Fruit fly (Drosophila melanogaster) whole organism, embryonic: Measurements from ENCODE around the gene Mipp2.

Experiments
- Adf1 ChIP-seq: fragments of 200-800 bp; sonication (Bioruptor generic); IDR thresholded peaks from 2 replicates; pipeline ENCODE4 v1.3.6; 2022; ENCODE audit warnings: missing biosample characterization, missing genetic modification characterization
- CG10543 ChIP-seq: fragments of 200-800 bp; sonication (Bioruptor generic); optimal IDR thresholded peaks from 3 replicates; lab custom pipeline; 2017; ENCODE audit warnings: missing biosample characterization, mild to moderate bottlenecking, missing genetic modification characterization, moderate library complexity
- CG10654 ChIP-seq: fragments of 200-800 bp; sonication (Bioruptor generic); optimal IDR thresholded peaks from 2 replicates; lab custom pipeline; 2016; ENCODE audit warnings: missing biosample characterization, missing genetic modification characterization
- CG11247 ChIP-seq: fragments of 200-800 bp; sonication (Bioruptor generic); IDR thresholded peaks from 2 replicates; pipeline ENCODE4 v1.3.6; 2022; ENCODE audit warnings: missing biosample characterization, missing genetic modification characterization
- CG12236 ChIP-seq: fragments of 200-800 bp; sonication (Bioruptor generic); optimal IDR thresholded peaks from 2 replicates; lab custom pipeline; 2016; ENCODE audit warnings: missing biosample characterization, missing genetic modification characterization
- CG13775 ChIP-seq: fragments of 200-800 bp; sonication (Bioruptor generic); optimal IDR thresholded peaks from 3 replicates; lab custom pipeline; 2017; ENCODE audit warnings: missing biosample characterization, mild to moderate bottlenecking, missing genetic modification characterization
- CG14667 ChIP-seq: fragments of 200-800 bp; sonication (Bioruptor generic); IDR thresholded peaks from 2 replicates; pipeline ENCODE4 v1.3.6; 2022; ENCODE audit warnings: missing biosample characterization, missing genetic modification characterization
- CG15601 ChIP-seq: fragments of 200-800 bp; sonication (Bioruptor generic); optimal IDR thresholded peaks from 3 replicates; lab custom pipeline; 2019; ENCODE audit warnings: missing biosample characterization, mild to moderate bottlenecking, missing genetic modification characterization, moderate library complexity
- CG2129 ChIP-seq: fragments of 200-800 bp; sonication (Bioruptor generic); IDR thresholded peaks from 2 replicates; pipeline ENCODE4 v1.3.6; 2022; ENCODE audit warnings: missing biosample characterization, missing genetic modification characterization; ENCODE audit not compliant: partially characterized antibody
- CG30403 ChIP-seq: fragments of 200-800 bp; sonication (Bioruptor generic); optimal IDR thresholded peaks from 3 replicates; lab custom pipeline; 2016; ENCODE audit warnings: missing biosample characterization, missing genetic modification characterization
- CG31365 ChIP-seq: fragments of 200-800 bp; sonication (Bioruptor generic); optimal IDR thresholded peaks from 2 replicates; lab custom pipeline; 2018; ENCODE audit warnings: missing biosample characterization, mild to moderate bottlenecking, missing genetic modification characterization
- CG6654 ChIP-seq: fragments of 200-800 bp; sonication (Bioruptor generic); optimal IDR thresholded peaks from 2 replicates; lab custom pipeline; 2017; ENCODE audit warnings: missing biosample characterization, mild to moderate bottlenecking, missing genetic modification characterization
- CG8944 ChIP-seq: fragments of 200-800 bp; sonication (Bioruptor generic); optimal IDR thresholded peaks from 3 replicates; lab custom pipeline; 2016; ENCODE audit warnings: missing biosample characterization, missing genetic modification characterization
- Camta ChIP-seq: fragments of 200-800 bp; sonication (Bioruptor generic); optimal IDR thresholded peaks from 2 replicates; lab custom pipeline; 2016; ENCODE audit warnings: missing biosample characterization, missing genetic modification characterization
- Chrac-16 ChIP-seq: fragments of 200-800 bp; sonication (Bioruptor generic); optimal IDR thresholded peaks from 3 replicates; lab custom pipeline; 2016; ENCODE audit warnings: missing biosample characterization, missing genetic modification characterization
- CoRest ChIP-seq: fragments of 200-800 bp; sonication (Bioruptor generic); optimal IDR thresholded peaks from 3 replicates; lab custom pipeline; 2018; ENCODE audit warnings: missing biosample characterization, mild to moderate bottlenecking, missing genetic modification characterization, moderate library complexity
- Dek ChIP-seq: fragments of 200-800 bp; sonication (Bioruptor generic); optimal IDR thresholded peaks from 3 replicates; lab custom pipeline; 2019; ENCODE audit warnings: missing biosample characterization, mild to moderate bottlenecking, missing genetic modification characterization, moderate library complexity
- Dip3 ChIP-seq: fragments of 200-800 bp; sonication (Bioruptor generic); optimal IDR thresholded peaks from 3 replicates; lab custom pipeline; 2016; ENCODE audit warnings: missing biosample characterization, missing genetic modification characterization
- Dref ChIP-seq: fragments of 200-800 bp; sonication (Bioruptor generic); IDR thresholded peaks from 2 replicates; pipeline ENCODE4 v1.3.6; 2022; ENCODE audit warnings: missing biosample characterization, missing genetic modification characterization
- ERR ChIP-seq: fragments of 200-800 bp; sonication (Bioruptor generic); optimal IDR thresholded peaks from 2 replicates; lab custom pipeline; 2016; ENCODE audit warnings: missing biosample characterization, missing genetic modification characterization
- Hand ChIP-seq: fragments of 200-800 bp; sonication (Bioruptor generic); optimal IDR thresholded peaks from 2 replicates; lab custom pipeline; 2017; ENCODE audit warnings: mild to moderate bottlenecking, missing biosample characterization, missing genetic modification reagents, missing genetic modification characterization
- Hr39 ChIP-seq: fragments of >200 bp; optimal IDR thresholded peaks from 2 replicates; lab custom pipeline; 2017
- Kr ChIP-seq: fragments of 200-800 bp; sonication (Bioruptor generic); optimal IDR thresholded peaks from 2 replicates; lab custom pipeline; 2017; ENCODE audit warnings: missing biosample characterization, mild to moderate bottlenecking, missing genetic modification characterization
- MESR4 ChIP-seq: fragments of 200-800 bp; sonication (Bioruptor generic); optimal IDR thresholded peaks from 2 replicates; lab custom pipeline; 2018; ENCODE audit warnings: missing biosample characterization, mild to moderate bottlenecking, missing genetic modification characterization, moderate library complexity
- Max ChIP-seq: fragments of 200-800 bp; sonication (Bioruptor generic); optimal IDR thresholded peaks from 2 replicates; lab custom pipeline; 2016; ENCODE audit warnings: missing biosample characterization, mild to moderate bottlenecking, missing genetic modification characterization
- Mrtf ChIP-seq: fragments of 200-800 bp; sonication (Bioruptor generic); IDR thresholded peaks from 3 replicates; pipeline ENCODE4 v1.3.6; 2022; ENCODE audit warnings: missing biosample characterization, missing genetic modification characterization
- NK7.1 ChIP-seq: fragments of 200-800 bp; sonication (Bioruptor generic); optimal IDR thresholded peaks from 3 replicates; lab custom pipeline; 2016; ENCODE audit warnings: missing biosample characterization, missing genetic modification characterization
- Opbp ChIP-seq: fragments of 200-800 bp; sonication (Bioruptor generic); IDR thresholded peaks from 3 replicates; pipeline ENCODE4 v1.3.6; 2022; ENCODE audit warnings: missing biosample characterization, missing genetic modification characterization; ENCODE audit not compliant: partially characterized antibody
- Tbp ChIP-seq: fragments of >200 bp; optimal IDR thresholded peaks from 2 replicates; lab custom pipeline; 2018; ENCODE audit warnings: missing biosample characterization, missing genetic modification characterization
- YL-1 ChIP-seq: fragments of 200-800 bp; sonication (Bioruptor generic); optimal IDR thresholded peaks from 3 replicates; lab custom pipeline; 2017; ENCODE audit warnings: missing biosample characterization, mild to moderate bottlenecking, missing genetic modification characterization
- caup ChIP-seq: fragments of 200-800 bp; sonication (Bioruptor generic); optimal IDR thresholded peaks from 3 replicates; lab custom pipeline; 2017; ENCODE audit warnings: missing biosample characterization, mild to moderate bottlenecking, missing genetic modification characterization, moderate library complexity; ENCODE audit not compliant: severe bottlenecking
- chm ChIP-seq: fragments of 200-800 bp; sonication (Bioruptor generic); IDR thresholded peaks from 2 replicates; pipeline ENCODE4 v1.3.6; 2022; ENCODE audit warnings: missing biosample characterization, missing genetic modification characterization
- eve ChIP-seq, 2 experiments: fragments of >200 bp; optimal IDR thresholded peaks; 2 replicates each; lab custom pipeline; 2017; ENCODE audit warnings: missing biosample characterization in 2 of 2, missing genetic modification characterization in 2 of 2
- gcm2 ChIP-seq: fragments of 200-800 bp; sonication (Bioruptor generic); optimal IDR thresholded peaks from 2 replicates; lab custom pipeline; 2016; ENCODE audit warnings: missing biosample characterization, missing genetic modification characterization
- gfzf ChIP-seq: fragments of 200-800 bp; sonication (Bioruptor generic); optimal IDR thresholded peaks from 2 replicates; lab custom pipeline; 2016; ENCODE audit warnings: missing biosample characterization, mild to moderate bottlenecking, missing genetic modification characterization, moderate library complexity
- gsb-n ChIP-seq: fragments of 200-800 bp; sonication (Bioruptor generic); optimal IDR thresholded peaks from 3 replicates; lab custom pipeline; 2018; ENCODE audit warnings: missing biosample characterization, mild to moderate bottlenecking, missing genetic modification characterization
- ken ChIP-seq: fragments of 200-800 bp; sonication (Bioruptor generic); IDR thresholded peaks from 3 replicates; pipeline ENCODE4 v1.3.6; 2022; ENCODE audit warnings: missing biosample characterization, missing genetic modification characterization
- mld ChIP-seq: fragments of 200-800 bp; sonication (Bioruptor generic); IDR thresholded peaks from 3 replicates; pipeline ENCODE4 v1.3.6; 2022; ENCODE audit warnings: missing biosample characterization, missing genetic modification characterization; ENCODE audit not compliant: partially characterized antibody
- onecut ChIP-seq: fragments of 200-800 bp; sonication (Bioruptor generic); IDR thresholded peaks from 2 replicates; pipeline ENCODE4 v1.3.6; 2022; ENCODE audit warnings: missing biosample characterization, missing genetic modification characterization
- otp ChIP-seq: fragments of 200-800 bp; sonication (Bioruptor generic); IDR thresholded peaks from 3 replicates; pipeline ENCODE4, ENCODE4 v1.3.6; 2022; ENCODE audit warnings: missing biosample characterization, missing genetic modification characterization
- pfk ChIP-seq: fragments of 200-800 bp; sonication (Bioruptor generic); optimal IDR thresholded peaks from 2 replicates; lab custom pipeline; 2018; ENCODE audit warnings: missing biosample characterization, mild to moderate bottlenecking, missing genetic modification characterization, moderate library complexity
- prd ChIP-seq, 3 experiments: fragments of >200 bp in 2 of 3; fragments of 200-800 bp in 1 of 3; sonication (Bioruptor generic) in 1 of 3; optimal IDR thresholded peaks in 2 of 3; IDR thresholded peaks in 1 of 3; 2 replicates in 2 of 3; 3 replicates in 1 of 3; pipeline versions ENCODE4 v1.3.6 to Lab custom; 2017 to 2022; ENCODE audit warnings: missing biosample characterization in 1 of 3, missing genetic modification characterization in 1 of 3
- pzg ChIP-seq: fragments of 200-800 bp; sonication (Bioruptor generic); optimal IDR thresholded peaks from 3 replicates; lab custom pipeline; 2018; ENCODE audit warnings: missing biosample characterization, mild to moderate bottlenecking, missing genetic modification characterization, moderate library complexity
- row ChIP-seq: fragments of 200-800 bp; sonication (Bioruptor generic); IDR thresholded peaks from 3 replicates; pipeline ENCODE4 v1.3.6; 2022; ENCODE audit warnings: missing biosample characterization, missing genetic modification characterization
- salm ChIP-seq: fragments of 200-800 bp; sonication (Bioruptor generic); optimal IDR thresholded peaks from 2 replicates; lab custom pipeline; 2018; ENCODE audit warnings: missing biosample characterization, mild to moderate bottlenecking, missing genetic modification characterization
- scrt ChIP-seq: fragments of 200-800 bp; sonication (Bioruptor generic); optimal IDR thresholded peaks from 2 replicates; lab custom pipeline; 2018; ENCODE audit warnings: missing biosample characterization, mild to moderate bottlenecking, missing genetic modification characterization, moderate library complexity
- slbo ChIP-seq: fragments of 200-800 bp; sonication (Bioruptor generic); IDR thresholded peaks from 2 replicates; pipeline ENCODE4 v1.3.6; 2022; ENCODE audit warnings: missing biosample characterization, missing genetic modification characterization
- sob ChIP-seq: fragments of 200-800 bp; sonication (Bioruptor generic); IDR thresholded peaks from 2 replicates; pipeline ENCODE4 v1.3.6; 2022; ENCODE audit warnings: missing biosample characterization, missing genetic modification characterization
- ssp ChIP-seq: fragments of 200-800 bp; sonication (Bioruptor generic); IDR thresholded peaks from 2 replicates; pipeline ENCODE4 v1.3.6; 2022; ENCODE audit warnings: missing biosample characterization, missing genetic modification characterization
- trh ChIP-seq: fragments of 200-800 bp; sonication (Bioruptor generic); optimal IDR thresholded peaks from 2 replicates; lab custom pipeline; 2016; ENCODE audit warnings: missing biosample characterization, missing genetic modification characterization
- zen ChIP-seq: fragments of 200-800 bp; sonication (Bioruptor generic); optimal IDR thresholded peaks from 3 replicates; lab custom pipeline; 2018; ENCODE audit warnings: missing biosample characterization, mild to moderate bottlenecking, missing genetic modification characterization, moderate library complexity

The Mipp2 gene

DNA sequence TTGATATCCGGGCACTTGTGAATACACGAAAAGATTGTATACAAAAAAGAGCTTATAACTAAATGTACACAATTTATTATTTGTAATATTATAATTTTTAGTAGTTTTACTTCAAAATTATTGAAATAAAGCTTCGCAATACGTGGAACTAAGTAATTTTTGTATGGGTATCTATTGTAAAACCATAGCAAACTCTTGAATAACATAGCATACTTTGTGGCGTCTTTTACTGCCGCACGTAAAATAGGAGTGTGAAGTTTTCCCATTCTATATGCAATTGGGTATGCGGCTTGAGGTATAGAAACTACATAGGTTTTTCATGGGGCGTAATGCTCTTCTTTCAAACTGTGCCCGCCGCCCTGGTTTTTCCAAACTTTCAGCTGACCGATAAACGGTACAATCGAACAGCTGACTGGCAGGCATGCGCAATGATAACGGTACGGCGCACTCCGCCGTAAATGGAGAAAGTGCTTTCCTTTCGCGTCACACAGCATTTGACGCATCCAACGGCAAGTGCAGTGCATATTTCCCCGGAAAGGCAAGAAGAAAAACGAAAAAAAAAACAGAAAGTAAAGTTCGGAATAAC, 51.7 kb downstream of the Mipp2 start, which contains the start of gene CG5937 (continued):
- TF ChIP-seq CG8944 (GFP tag; lab: Kevin White, UChicago) (no peak), sob (GFP tag; lab: Robert Waterston, UW) (no peak), Opbp (GFP tag; lab: Robert Waterston, UW) (no peak), scrt (GFP tag; lab: Kevin White, UChicago) (no peak), gsb-n (tag; lab: Kevin White, UChicago) (no peak), CG12236 (GFP tag; lab: Kevin White, UChicago) (no peak), CG6654 (GFP tag; lab: Kevin White, UChicago) (no peak), salm (tag; lab: Kevin White, UChicago) (no peak), trh (no peak), CG31365 (tag; lab: Kevin White, UChicago) (no peak), gfzf (GFP tag; lab: Kevin White, UChicago) (no peak), Kr (GFP tag; lab: Kevin White, UChicago) (no peak), Adf1 (GFP tag; lab: Robert Waterston, UW) (no peak), CG13775 (GFP tag; lab: Kevin White, UChicago) (peak; percentile 25), eve (GFP tag; optimal IDR thresholded peaks at IDR 0.05; lab: Kevin White, UChicago) (no peak), pfk (GFP tag; lab: Kevin White, UChicago) (no peak), CG30403 (GFP tag; lab: Kevin White, UChicago) (peak; percentile 14), MESR4 (GFP tag; lab: Kevin White, UChicago) (no peak), Max (no peak), Dref (peak; percentile 25; the same call in 1 of the 2 replicates), onecut (GFP tag; lab: Robert Waterston, UW) (no peak), Chrac-16 (GFP tag; lab: Kevin White, UChicago) (no peak), mld (GFP tag; lab: Robert Waterston, UW) (no peak), prd (optimal IDR thresholded peaks at IDR 0.05; lab: Kevin White, UChicago) (no peak), prd (GFP tag; IDR thresholded peaks at IDR 0.05; lab: Robert Waterston, UW) (no peak), Camta (no peak), caup (GFP tag; lab: Kevin White, UChicago) (peak; percentile 12), NK7.1 (GFP tag; lab: Kevin White, UChicago) (no peak), gcm2 (GFP tag; lab: Kevin White, UChicago) (no peak), YL-1 (GFP tag; lab: Kevin White, UChicago) (no peak), Dip3 (GFP tag; lab: Kevin White, UChicago) (no peak), CG2129 (GFP tag; lab: Robert Waterston, UW) (no peak), CG15601 (tag; lab: Kevin White, UChicago) (no peak), CoRest (tag; lab: Kevin White, UChicago) (peak; percentile 42), ssp (GFP tag; lab: Robert Waterston, UW) (no peak), CG10654 (no peak), Dek (tag; lab: Kevin White, UChicago) (no peak), Tbp (GFP tag; lab: Kevin White, UChicago) (no peak), slbo (GFP tag; lab: Robert Waterston, UW) (no peak), otp (no peak), Hand (GFP tag; lab: Kevin White, UChicago) (no peak), CG14667 (GFP tag; lab: Robert Waterston, UW) (no peak), chm (GFP tag; lab: Robert Waterston, UW) (no peak), Mrtf (no peak), ERR (no peak), ken (GFP tag; lab: Robert Waterston, UW) (no peak), zen (tag; lab: Kevin White, UChicago) (no peak), CG11247 (GFP tag; lab: Robert Waterston, UW) (no peak), pzg (no peak), CG10543 (GFP tag; lab: Kevin White, UChicago) (peak; percentile 54), row (GFP tag; lab: Robert Waterston, UW) (peak; percentile 38; the same call in 2 of the 3 replicates), Hr39 (lab: Kevin White, UChicago) (no peak)
